Worm (Caenorhabditis elegans): Measurements from ENCODE around the gene R11D1.7.

Gene R11D1.7

DNA sequence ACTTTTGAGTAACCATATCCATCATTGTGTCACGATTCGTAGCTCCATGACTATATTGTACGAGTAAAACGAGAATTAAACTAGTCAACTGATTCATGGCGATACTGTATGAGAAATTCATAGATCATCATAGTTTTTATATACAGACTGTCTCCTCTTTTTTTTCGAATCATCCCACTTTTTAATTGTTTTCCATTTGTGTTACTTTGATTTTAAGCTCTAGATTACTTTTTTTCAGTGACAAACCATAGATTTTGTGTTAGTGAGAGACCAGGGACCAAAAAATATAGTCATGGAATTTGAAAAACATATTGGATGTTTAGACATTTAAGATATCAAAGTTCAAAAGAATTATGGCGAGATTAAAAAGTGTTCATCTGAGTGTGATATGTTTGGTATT, 7.8 kb upstream of the R11D1.7 start, which contains the start of gene R11D1.3:
Gene R11D1.3 (minus strand): TSS at position 101 of the 400 bp plus-strand sequence.
- TF ChIP-seq ceh-18 (tag; optimal IDR thresholded peaks at IDR 0.05) (no peak), ceh-22 (tag; optimal IDR thresholded peaks at IDR 0.05) (no peak), nhr-232 (tag; optimal IDR thresholded peaks at IDR 0.05) (no peak), che-1 (tag; optimal IDR thresholded peaks at IDR 0.05) (no peak), hlh-30 (tag; optimal IDR thresholded peaks at IDR 0.05; ENCODE audit: insufficient read depth) (no peak), dmd-4 (tag; optimal IDR thresholded peaks at IDR 0.05; ENCODE audit: borderline replicate concordance) (no peak), sdc-2 (tag; optimal IDR thresholded peaks at IDR 0.05) (no peak), nfya-1 (tag; optimal IDR thresholded peaks at IDR 0.05) (no peak), pha-2 (tag; optimal IDR thresholded peaks at IDR 0.05) (no peak), rnt-1 (tag; optimal IDR thresholded peaks at IDR 0.05) (no peak), ceh-9 (tag; optimal IDR thresholded peaks at IDR 0.05) (no peak), ceh-2 (tag; optimal IDR thresholded peaks at IDR 0.05) (no peak), Y22D7AL.16 (tag; optimal IDR thresholded peaks at IDR 0.05) (no peak), elt-2 (tag; optimal IDR thresholded peaks at IDR 0.05) (no peak), tbx-7 (tag; optimal IDR thresholded peaks at IDR 0.05) (no peak)

DNA sequence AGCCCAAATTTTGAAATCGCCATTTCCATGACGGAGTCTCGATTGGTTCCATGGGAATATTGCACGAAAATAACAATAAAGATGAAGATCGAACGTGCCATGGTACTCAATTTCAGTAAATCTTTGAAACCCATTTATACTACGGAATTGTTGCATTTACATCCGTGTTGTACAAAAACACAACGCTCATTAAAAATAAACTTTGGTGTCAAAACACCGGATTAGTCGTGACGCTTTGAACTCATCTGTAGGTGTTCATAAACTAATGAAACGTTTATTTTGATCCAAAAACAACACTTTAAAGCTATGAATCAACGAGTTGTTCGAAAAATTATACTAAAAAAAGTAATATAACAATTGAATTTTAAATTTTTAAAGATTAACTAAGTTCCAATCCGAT, 5.7 kb upstream of the R11D1.7 start, which contains the start of gene R11D1.4:
Gene R11D1.4 (minus strand): TSS at position 101 of the 400 bp plus-strand sequence.
- TF ChIP-seq pax-1 (tag; optimal IDR thresholded peaks at IDR 0.05) (no peak), odd-2 (tag; optimal IDR thresholded peaks at IDR 0.05) (no peak), lim-6 (tag; optimal IDR thresholded peaks at IDR 0.05) (no peak), npax-4 (tag; optimal IDR thresholded peaks at IDR 0.05) (no peak), ceh-19 (GFP tag; optimal IDR thresholded peaks at IDR 0.05) (no peak), pag-3 (tag; optimal IDR thresholded peaks at IDR 0.05; ENCODE audit: borderline replicate concordance) (no peak), ceh-18 (tag; optimal IDR thresholded peaks at IDR 0.05) (no peak), che-1 (tag; optimal IDR thresholded peaks at IDR 0.05) (no peak), sdc-2 (tag; optimal IDR thresholded peaks at IDR 0.05) (no peak), ceh-48 (tag; optimal IDR thresholded peaks at IDR 0.05) (no peak), ceh-6 (GFP tag; optimal IDR thresholded peaks at IDR 0.05) (no peak)

DNA sequence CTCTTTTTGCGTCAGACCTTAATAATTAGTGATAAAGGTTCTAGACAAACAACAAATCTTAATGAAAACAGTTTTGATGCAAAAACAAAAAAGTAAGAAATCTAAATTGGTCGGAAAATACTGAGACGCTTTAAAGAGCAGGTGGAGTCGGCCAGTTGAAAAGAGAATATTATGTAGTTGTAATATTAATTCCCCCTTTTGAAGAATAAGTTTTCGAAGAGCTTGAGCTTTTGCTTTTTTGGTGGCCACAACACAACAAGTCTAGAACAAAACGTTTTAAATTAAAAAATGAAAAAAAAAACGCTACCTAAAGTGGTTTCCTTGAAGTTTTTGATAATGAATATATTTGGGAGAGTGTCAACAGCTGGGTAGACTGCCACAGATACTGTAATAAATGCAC, 3.4 kb upstream of the R11D1.7 start, which contains the start of gene str-178:
Gene str-178 (minus strand): TSS at position 101 of the 400 bp plus-strand sequence.
- TF ChIP-seq fax-1 (tag; optimal IDR thresholded peaks at IDR 0.05) (no peak), ceh-9 (tag; optimal IDR thresholded peaks at IDR 0.05) (no peak), ceh-48 (tag; optimal IDR thresholded peaks at IDR 0.05) (no peak), ref-2 (tag; optimal IDR thresholded peaks at IDR 0.05) (no peak), pqm-1 (tag; optimal IDR thresholded peaks at IDR 0.05) (no peak), ceh-18 (tag; optimal IDR thresholded peaks at IDR 0.05) (no peak), syd-9 (tag; optimal IDR thresholded peaks at IDR 0.05) (no peak), ztf-16 (tag; optimal IDR thresholded peaks at IDR 0.05) (no peak), npax-4 (tag; optimal IDR thresholded peaks at IDR 0.05) (no peak), ceh-22 (tag; optimal IDR thresholded peaks at IDR 0.05) (no peak), lim-6 (tag; optimal IDR thresholded peaks at IDR 0.05) (no peak), ceh-6 (GFP tag; optimal IDR thresholded peaks at IDR 0.05) (no peak), gmeb-2 (tag; optimal IDR thresholded peaks at IDR 0.05) (no peak), mec-3 (tag; optimal IDR thresholded peaks at IDR 0.05; ENCODE audit: borderline replicate concordance) (no peak), tbx-7 (tag; optimal IDR thresholded peaks at IDR 0.05) (no peak), sox-2 (GFP tag; IDR thresholded peaks at IDR 0.05) (no peak), ceh-14 (tag; optimal IDR thresholded peaks at IDR 0.05) (no peak)

DNA sequence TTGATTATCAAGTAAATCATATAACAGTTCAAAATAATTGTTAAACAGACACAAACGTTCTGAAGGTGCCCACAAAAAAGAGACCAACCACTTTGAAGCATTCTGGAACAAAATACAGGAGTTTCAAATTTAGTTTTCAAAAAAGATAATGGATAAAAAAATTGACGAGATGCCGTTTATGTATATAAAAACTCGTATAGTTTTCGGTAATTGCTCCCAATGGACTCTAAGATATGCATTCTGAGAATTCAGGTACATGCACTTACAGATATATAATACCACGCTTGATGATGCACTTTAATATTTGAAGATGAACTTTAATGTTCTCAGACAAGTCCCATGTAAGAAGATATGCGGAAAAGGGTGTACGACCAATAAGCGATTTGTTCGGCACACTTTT, 1.2 kb upstream of the R11D1.7 start, which contains the start of gene str-181:
Gene str-181 (minus strand): TSS at position 101 of the 400 bp plus-strand sequence.
- TF ChIP-seq unc-86 (tag; optimal IDR thresholded peaks at IDR 0.05) (no peak), ceh-31 (tag; optimal IDR thresholded peaks at IDR 0.05) (no peak), dve-1 (tag; optimal IDR thresholded peaks at IDR 0.05) (no peak), ceh-24 (tag; optimal IDR thresholded peaks at IDR 0.05) (no peak), hlh-30 (tag; optimal IDR thresholded peaks at IDR 0.05; ENCODE audit: insufficient read depth) (no peak), C08G9.2 (tag; optimal IDR thresholded peaks at IDR 0.05) (no peak), zip-5 (tag; optimal IDR thresholded peaks at IDR 0.05) (no peak), rnt-1 (tag; optimal IDR thresholded peaks at IDR 0.05) (no peak), fax-1 (tag; optimal IDR thresholded peaks at IDR 0.05) (no peak), tbx-2 (tag; optimal IDR thresholded peaks at IDR 0.05) (no peak), ceh-18 (tag; optimal IDR thresholded peaks at IDR 0.05) (no peak), ceh-19 (GFP tag; optimal IDR thresholded peaks at IDR 0.05) (no peak)
